Worm (Caenorhabditis elegans) whole organism, midembryonic: ENCODE data around the gene rme-2.
"Not testable (repeated sequence)": the region's sequence is repeated elsewhere in the genome, so short reads cannot be mapped to it uniquely, and the experiment has no call there.

Experiments used
- T22C8.4 ChIP-seq: fragments of 200-800 bp; sonication (Bioruptor generic); IDR thresholded peaks from 2 replicates; pipeline ENCODE4 v1.3.6; 2022; ENCODE audit warnings: missing genetic modification characterization, missing compliant biosample characterization
- cog-1 ChIP-seq: sonication (generic microtip); optimal IDR thresholded peaks from 2 replicates; lab custom pipeline; 2016; ENCODE audit warnings: missing genetic modification characterization, missing compliant biosample characterization
- flt-1 ChIP-seq: fragments of 200-800 bp; sonication (Bioruptor generic); IDR thresholded peaks from 2 replicates; pipeline ENCODE4 v1.3.6; 2022; ENCODE audit warnings: missing genetic modification characterization, missing compliant biosample characterization
- klf-2 ChIP-seq: fragments of 200-800 bp; sonication (Bioruptor generic); conservative IDR thresholded peaks from 2 replicates; pipeline ENCODE4 v1.3.6; 2022; ENCODE audit warnings: missing genetic modification reagents, missing genetic modification characterization, missing compliant biosample characterization
- ref-1 ChIP-seq: fragments of 200-800 bp; sonication (Bioruptor generic); conservative IDR thresholded peaks from 2 replicates; pipeline ENCODE4 v1.3.6; 2022; ENCODE audit warnings: missing genetic modification reagents, missing genetic modification characterization, missing compliant biosample characterization
- tab-1 ChIP-seq: fragments of 200-800 bp; sonication (Bioruptor generic); IDR thresholded peaks from 2 replicates; pipeline ENCODE4 v1.3.6; 2022; ENCODE audit warnings: missing genetic modification characterization, missing compliant biosample characterization
- ztf-23 ChIP-seq: fragments of 200-800 bp; sonication (Bioruptor generic); IDR thresholded peaks from 2 replicates; pipeline ENCODE4 v1.3.6; 2022; ENCODE audit warnings: missing genetic modification reagents, missing genetic modification characterization, missing compliant biosample characterization
- ztf-29 ChIP-seq: fragments of 200-800 bp; sonication (Bioruptor generic); IDR thresholded peaks from 2 replicates; pipeline ENCODE4 v1.3.6; 2022; ENCODE audit warnings: missing genetic modification reagents, missing genetic modification characterization, missing compliant biosample characterization

- not testable (repeated sequence) for TF ChIP-seq ref-1 (GFP tag; lab: Robert Waterston, UW); T22C8.4 (GFP tag; lab: Robert Waterston, UW); tab-1 (GFP tag; lab: Robert Waterston, UW); ztf-29 (GFP tag; lab: Robert Waterston, UW); flt-1; klf-2 (GFP tag; lab: Robert Waterston, UW); ztf-23; cog-1 (tag; lab: Kevin White, UChicago)
Observed at ce11 chrIV:5486208-5486731, 16.4 kb downstream of the rme-2 start, which contains the start of the genes snpc-3.1 and puf-7.
